Worm (Caenorhabditis elegans): ENCODE measurements around the gene Y57G7A.11.

The Y57G7A.11 gene

DNA sequence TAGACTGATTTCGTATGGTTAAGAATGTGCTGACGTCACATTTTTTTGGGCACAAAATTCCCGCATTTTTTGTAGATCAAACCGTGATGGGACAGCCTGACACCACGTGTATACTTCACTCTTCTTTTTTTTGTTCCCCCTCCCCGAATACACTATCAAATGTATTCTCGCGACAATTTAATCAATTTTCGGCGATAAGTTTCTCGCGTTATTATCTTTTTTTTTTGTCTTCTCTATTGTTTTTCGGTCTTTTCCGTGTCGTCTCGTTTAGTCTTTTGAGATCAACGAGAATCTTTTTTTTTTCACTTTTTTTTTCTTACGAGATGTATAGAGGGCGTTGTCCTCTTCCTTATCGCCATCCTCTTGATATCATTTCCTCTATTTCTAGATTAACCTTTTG is 38.6 kb upstream of the Y57G7A.11 start (continued):
- TF ChIP-seq mxl-2 (GFP tag; conservative IDR thresholded peaks at IDR 0.05) (no peak), lin-13 (GFP tag; optimal IDR thresholded peaks at IDR 0.05) (no peak), tra-1 (GFP tag; IDR thresholded peaks at IDR 0.05) (peak; percentile 58; the same call in 1 of the 2 replicates), pqm-1 (tag; optimal IDR thresholded peaks at IDR 0.05) (peak; percentile 23), hlh-11 (tag; optimal IDR thresholded peaks at IDR 0.05) (peak; percentile 61)

DNA sequence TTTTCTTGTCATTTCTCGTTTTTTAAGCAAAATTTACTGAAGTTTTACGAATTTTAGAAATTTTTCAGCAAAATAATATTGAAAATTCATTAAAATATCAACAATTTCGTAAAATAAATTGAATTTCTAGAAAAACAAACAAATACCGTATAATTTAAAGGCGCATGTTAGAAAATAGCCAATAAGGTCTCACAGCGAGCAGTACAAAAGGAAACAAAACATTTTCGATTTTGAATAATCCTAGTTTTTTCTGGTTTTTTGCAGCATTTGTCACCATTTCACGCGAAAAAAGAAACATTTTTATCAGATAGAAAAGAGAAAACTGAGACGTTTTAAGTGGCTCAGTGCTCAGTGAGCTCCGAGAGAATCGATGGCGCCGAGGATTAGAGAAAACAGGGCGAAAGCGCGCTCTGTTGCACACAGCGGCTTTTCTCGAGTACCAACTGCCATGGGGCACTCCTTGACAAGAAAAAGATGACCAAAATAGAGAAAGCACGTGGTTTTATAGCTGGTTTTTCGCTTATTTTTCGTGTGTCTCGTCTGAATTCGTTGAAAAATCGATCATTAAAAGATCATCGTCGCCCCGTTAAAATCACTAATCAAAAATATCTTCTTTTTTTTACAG is 33.3 kb upstream of the Y57G7A.11 start, which contains the start of the genes alh-6 and fcho-1:
Gene alh-6, minus strand, starts transcription at position 242 of the 625 bp plus-strand sequence.
Gene fcho-1, plus strand, starts transcription at position 624 of the 625 bp plus-strand sequence.
- peak in 1 of 2 experiments; percentile 38 for TF ChIP-seq mdl-1 (tag; optimal IDR thresholded peaks at IDR 0.05)
- TF ChIP-seq mxl-3 (GFP tag; optimal IDR thresholded peaks at IDR 0.05), result peak; percentile 49
- TF ChIP-seq lin-1 (GFP tag; IDR thresholded peaks at IDR 0.05), result no peak
- TF ChIP-seq hlh-11 (tag; optimal IDR thresholded peaks at IDR 0.05), result peak; percentile 7
- no peak for TF ChIP-seq unc-130 (GFP tag; optimal IDR thresholded peaks at IDR 0.05)
- no peak for TF ChIP-seq zfp-3 (GFP tag; conservative IDR thresholded peaks at IDR 0.05)
- TF ChIP-seq dpl-1 (GFP tag; optimal IDR thresholded peaks at IDR 0.05), result no peak
- peak; percentile 31 for TF ChIP-seq lin-38 (GFP tag; IDR thresholded peaks at IDR 0.05)
- TF ChIP-seq rbr-2 (tag; optimal IDR thresholded peaks at IDR 0.05), result no peak
- TF ChIP-seq lsy-2 (tag; optimal IDR thresholded peaks at IDR 0.05), result peak in 1 of 2 experiments; percentile 29
- TF ChIP-seq lir-3 (tag; optimal IDR thresholded peaks at IDR 0.05), result no peak
- TF ChIP-seq aha-1 (tag), result peak; percentile 44
- peak; percentile 87 for TF ChIP-seq hlh-30 (tag; optimal IDR thresholded peaks at IDR 0.05; ENCODE audit: insufficient read depth)

DNA sequence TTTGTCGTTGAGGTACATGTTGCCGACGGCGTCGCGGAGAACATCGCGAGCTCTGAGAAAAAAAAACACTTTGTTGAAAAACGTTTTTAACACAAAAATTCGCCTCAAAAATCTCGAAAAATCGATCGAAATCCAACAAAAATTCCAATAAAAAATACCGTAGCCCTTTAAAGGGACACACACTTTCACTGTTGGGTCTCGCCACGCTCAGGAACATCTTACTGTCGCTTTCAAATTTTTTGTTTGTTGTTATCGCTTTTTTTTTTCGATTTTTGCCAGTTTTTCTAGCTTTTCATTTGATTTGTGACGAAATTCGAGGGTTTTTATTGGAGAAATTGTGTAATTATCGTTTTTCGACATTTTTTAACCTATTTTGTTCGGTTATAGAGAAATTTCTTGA is 29.9 kb upstream of the Y57G7A.11 start:
- no peak for TF ChIP-seq lin-39 (tag; optimal IDR thresholded peaks at IDR 0.05)
- TF ChIP-seq hif-1 (tag; optimal IDR thresholded peaks at IDR 0.05), result no peak
- TF ChIP-seq nhr-76 (tag; optimal IDR thresholded peaks at IDR 0.05), result no peak
- TF ChIP-seq aha-1 (tag), result peak; percentile 38
- TF ChIP-seq dve-1 (tag; optimal IDR thresholded peaks at IDR 0.05; ENCODE audit: insufficient read depth), result no peak
- no peak for TF ChIP-seq F37D6.2 (tag; optimal IDR thresholded peaks at IDR 0.05)
- no peak for TF ChIP-seq zip-11 (GFP tag; IDR thresholded peaks at IDR 0.05)
- no peak for TF ChIP-seq F10B5.3 (tag; optimal IDR thresholded peaks at IDR 0.05)
- peak; percentile 47 for TF ChIP-seq lin-38 (GFP tag; IDR thresholded peaks at IDR 0.05)
- TF ChIP-seq F49E8.2 (tag; optimal IDR thresholded peaks at IDR 0.05; ENCODE audit: borderline replicate concordance), result peak; percentile 51
- no peak for TF ChIP-seq mxl-2 (GFP tag; conservative IDR thresholded peaks at IDR 0.05)
- no peak for TF ChIP-seq fkh-10 (GFP tag; optimal IDR thresholded peaks at IDR 0.05)
- TF ChIP-seq lin-29 (GFP tag; IDR thresholded peaks at IDR 0.05), result no peak
- TF ChIP-seq snpc-1.2 (GFP tag; IDR thresholded peaks at IDR 0.05), result no peak
- TF ChIP-seq hlh-11 (tag; optimal IDR thresholded peaks at IDR 0.05), result no peak
- TF ChIP-seq lsy-2 (tag; optimal IDR thresholded peaks at IDR 0.05), result peak in 1 of 2 experiments; percentile 29
- TF ChIP-seq zag-1 (tag; optimal IDR thresholded peaks at IDR 0.05), result no peak
- no peak for TF ChIP-seq Y5F2A.4 (GFP tag; optimal IDR thresholded peaks at IDR 0.05)
- TF ChIP-seq sdz-12 (GFP tag; optimal IDR thresholded peaks at IDR 0.05), result no peak
- TF ChIP-seq nhr-10 (tag; optimal IDR thresholded peaks at IDR 0.05), result no peak
- TF ChIP-seq dmd-6 (GFP tag; IDR thresholded peaks at IDR 0.05), result no peak
- TF ChIP-seq nhr-48 (tag; optimal IDR thresholded peaks at IDR 0.05), result no peak
- TF ChIP-seq Y48G9A.11 (GFP tag; IDR thresholded peaks at IDR 0.05), result peak; percentile 26; the same call in 1 of the 2 replicates
- no peak for TF ChIP-seq lin-13 (GFP tag; optimal IDR thresholded peaks at IDR 0.05)
- no peak for TF ChIP-seq gei-8 (GFP tag; optimal IDR thresholded peaks at IDR 0.05)
- no peak for TF ChIP-seq egl-27 (tag; optimal IDR thresholded peaks at IDR 0.05)
- no peak for TF ChIP-seq nhr-42 (GFP tag; IDR thresholded peaks at IDR 0.05)
- TF ChIP-seq Y75B8A.6 (GFP tag; IDR thresholded peaks at IDR 0.05), result no peak
- no peak for TF ChIP-seq ama-1 (optimal IDR thresholded peaks at IDR 0.05)
- TF ChIP-seq ceh-44 (GFP tag; IDR thresholded peaks at IDR 0.05), result no peak
- TF ChIP-seq T20F7.1 (GFP tag; optimal IDR thresholded peaks at IDR 0.05), result no peak
- no peak for TF ChIP-seq F44E2.7 (GFP tag; IDR thresholded peaks at IDR 0.05)
- no peak for TF ChIP-seq fos-1 (tag; optimal IDR thresholded peaks at IDR 0.05)
- TF ChIP-seq R02D3.7 (tag; optimal IDR thresholded peaks at IDR 0.05), result no peak
- TF ChIP-seq ztf-11 (tag; optimal IDR thresholded peaks at IDR 0.05), result no peak
- no peak for TF ChIP-seq hlh-30 (tag; optimal IDR thresholded peaks at IDR 0.05; ENCODE audit: insufficient read depth)

All from whole organism, L4 larva.